Fruit fly (Drosophila melanogaster) whole organism, prepupa: Measurements from ENCODE around the gene ND-49L.

Experiments
- CG11294 ChIP-seq: fragments of 200-800 bp; sonication (Bioruptor generic); IDR thresholded peaks from 2 replicates; pipeline ENCODE4 v1.3.6; 2022; ENCODE audit warnings: missing biosample characterization, missing genetic modification characterization
- CG11762 ChIP-seq: fragments of 200-800 bp; sonication (Bioruptor generic); optimal IDR thresholded peaks from 3 replicates; lab custom pipeline; 2016; ENCODE audit warnings: missing biosample characterization, missing genetic modification characterization; ENCODE audit not compliant: insufficient read depth
- CG16779 ChIP-seq: fragments of 200-800 bp; sonication (Bioruptor generic); optimal IDR thresholded peaks from 3 replicates; lab custom pipeline; 2017; ENCODE audit warnings: missing biosample characterization, mild to moderate bottlenecking, missing genetic modification characterization
- CG3032 ChIP-seq: fragments of 200-800 bp; optimal IDR thresholded peaks from 2 replicates; lab custom pipeline; 2019; ENCODE audit warnings: missing biosample characterization, mild to moderate bottlenecking, missing genetic modification characterization, moderate library complexity
- CG34406 ChIP-seq: fragments of 200-800 bp; sonication (Bioruptor generic); optimal IDR thresholded peaks from 3 replicates; lab custom pipeline; 2016; ENCODE audit warnings: missing biosample characterization, missing genetic modification characterization
- CG3919 ChIP-seq: fragments of 200-800 bp; sonication (Bioruptor generic); optimal IDR thresholded peaks from 3 replicates; lab custom pipeline; 2016; ENCODE audit warnings: missing biosample characterization, missing genetic modification characterization
- CG4318 ChIP-seq: fragments of 200-800 bp; sonication (Bioruptor generic); optimal IDR thresholded peaks from 3 replicates; lab custom pipeline; 2017; ENCODE audit warnings: missing biosample characterization, mild to moderate bottlenecking, missing genetic modification characterization
- CG6163 ChIP-seq: fragments of 200-800 bp; sonication (Bioruptor generic); IDR thresholded peaks from 3 replicates; pipeline ENCODE4 v1.3.6; 2022; ENCODE audit warnings: missing biosample characterization, missing genetic modification characterization
- CG6276 ChIP-seq: fragments of 200-800 bp; sonication (Bioruptor generic); optimal IDR thresholded peaks from 2 replicates; lab custom pipeline; 2017; ENCODE audit warnings: missing biosample characterization, mild to moderate bottlenecking, missing genetic modification characterization
- CG6792 ChIP-seq: fragments of 200-800 bp; sonication (Bioruptor generic); optimal IDR thresholded peaks from 3 replicates; lab custom pipeline; 2016; ENCODE audit warnings: missing biosample characterization, missing genetic modification characterization
- CG6808 ChIP-seq: fragments of 200-800 bp; sonication (Bioruptor generic); optimal IDR thresholded peaks from 3 replicates; lab custom pipeline; 2017; ENCODE audit warnings: missing biosample characterization, missing genetic modification characterization, mild to moderate bottlenecking, moderate library complexity, missing genetic modification reagents
- CG7368 ChIP-seq: fragments of 200-800 bp; sonication (Bioruptor generic); optimal IDR thresholded peaks from 3 replicates; lab custom pipeline; 2016; ENCODE audit warnings: missing biosample characterization, missing genetic modification characterization
- CG8119 ChIP-seq: fragments of 200-800 bp; sonication (Bioruptor generic); IDR thresholded peaks from 3 replicates; pipeline ENCODE4 v1.3.6; 2022; ENCODE audit warnings: missing biosample characterization, missing genetic modification characterization
- CG8319 ChIP-seq: fragments of 200-800 bp; sonication (Bioruptor generic); optimal IDR thresholded peaks from 3 replicates; lab custom pipeline; 2016; ENCODE audit warnings: missing biosample characterization, missing genetic modification characterization
- CG8632 ChIP-seq: fragments of 200-800 bp; sonication (Bioruptor generic); optimal IDR thresholded peaks from 3 replicates; lab custom pipeline; 2016; ENCODE audit warnings: missing biosample characterization, missing genetic modification characterization
- Eip75B ChIP-seq: fragments of 200-800 bp; sonication (Bioruptor generic); optimal IDR thresholded peaks from 3 replicates; lab custom pipeline; 2016; ENCODE audit warnings: missing biosample characterization, missing genetic modification characterization
- Eip78C ChIP-seq: fragments of 200-800 bp; sonication (Bioruptor generic); peaks from one replicate; lab custom pipeline; 2016; ENCODE audit warnings: missing biosample characterization, missing genetic modification characterization
- Eip93F ChIP-seq: fragments of 200-800 bp; sonication (Bioruptor generic); optimal IDR thresholded peaks from 2 replicates; lab custom pipeline; 2016; ENCODE audit warnings: missing biosample characterization, mild to moderate bottlenecking, missing genetic modification characterization
- Ets21C ChIP-seq: fragments of 200-800 bp; sonication (Bioruptor generic); optimal IDR thresholded peaks from 3 replicates; lab custom pipeline; 2016; ENCODE audit warnings: missing biosample characterization, missing genetic modification characterization
- Gug ChIP-seq: fragments of 200-800 bp; sonication (Bioruptor generic); IDR thresholded peaks from 2 replicates; pipeline ENCODE4 v1.3.6; 2022; ENCODE audit warnings: missing biosample characterization, missing genetic modification characterization
- Hr38 ChIP-seq: sonication (Bioruptor generic); optimal IDR thresholded peaks from 2 replicates; lab custom pipeline; 2016; ENCODE audit warnings: missing biosample characterization, missing genetic modification characterization
- Hr39 ChIP-seq: fragments of 200-800 bp; sonication (Bioruptor generic); optimal IDR thresholded peaks from 2 replicates; lab custom pipeline; 2016; ENCODE audit warnings: missing biosample characterization, missing genetic modification characterization
- Hr4 ChIP-seq: fragments of 200-800 bp; sonication (Bioruptor generic); optimal IDR thresholded peaks from 3 replicates; lab custom pipeline; 2016; ENCODE audit warnings: missing biosample characterization, missing genetic modification characterization
- Met ChIP-seq: fragments of 200-800 bp; sonication (Bioruptor generic); optimal IDR thresholded peaks from 3 replicates; lab custom pipeline; 2016; ENCODE audit warnings: missing biosample characterization, missing genetic modification characterization
- OdsH ChIP-seq: fragments of 200-800 bp; sonication (Bioruptor generic); optimal IDR thresholded peaks from 3 replicates; lab custom pipeline; 2016; ENCODE audit warnings: missing biosample characterization, missing genetic modification characterization
- Smox ChIP-seq: fragments of 200-800 bp; sonication (Bioruptor generic); optimal IDR thresholded peaks from 3 replicates; lab custom pipeline; 2016; ENCODE audit warnings: missing biosample characterization, missing genetic modification characterization
- Sox15 ChIP-seq: fragments of 200-800 bp; sonication (Bioruptor generic); optimal IDR thresholded peaks from 3 replicates; lab custom pipeline; 2016; ENCODE audit warnings: missing biosample characterization, missing genetic modification characterization
- achi ChIP-seq: fragments of 200-800 bp; sonication (Bioruptor generic); optimal IDR thresholded peaks from 3 replicates; lab custom pipeline; 2016; ENCODE audit warnings: missing biosample characterization, missing genetic modification characterization
- acj6 ChIP-seq: fragments of 200-800 bp; sonication (Bioruptor generic); optimal IDR thresholded peaks from 3 replicates; lab custom pipeline; 2016; ENCODE audit warnings: missing biosample characterization, missing genetic modification characterization
- cyc ChIP-seq: fragments of 200-800 bp; sonication (Bioruptor generic); optimal IDR thresholded peaks from 3 replicates; lab custom pipeline; 2016; ENCODE audit warnings: missing biosample characterization, missing genetic modification characterization
- dac ChIP-seq: fragments of 200-800 bp; sonication (Bioruptor generic); optimal IDR thresholded peaks from 2 replicates; lab custom pipeline; 2017; ENCODE audit warnings: missing biosample characterization, mild to moderate bottlenecking, missing genetic modification characterization
- dsx ChIP-seq: fragments of 200-800 bp; optimal IDR thresholded peaks from 3 replicates; lab custom pipeline; 2019; ENCODE audit warnings: missing biosample characterization, mild to moderate bottlenecking, missing genetic modification characterization, moderate library complexity; ENCODE audit not compliant: poor library complexity, severe bottlenecking
- eg ChIP-seq: fragments of 200-800 bp; sonication (Bioruptor generic); IDR thresholded peaks from 3 replicates; pipeline ENCODE4 v1.3.6; 2022; ENCODE audit warnings: missing biosample characterization, missing genetic modification characterization
- esn ChIP-seq: fragments of 200-800 bp; sonication (Bioruptor generic); optimal IDR thresholded peaks from 2 replicates; lab custom pipeline; 2016; ENCODE audit warnings: missing biosample characterization, mild to moderate bottlenecking, missing genetic modification characterization, moderate library complexity
- fd59A ChIP-seq: fragments of 200-800 bp; sonication (Bioruptor generic); optimal IDR thresholded peaks from 2 replicates; lab custom pipeline; 2017; ENCODE audit warnings: missing biosample characterization, mild to moderate bottlenecking, missing genetic modification characterization, missing genetic modification reagents
- fd85E ChIP-seq: fragments of 200-800 bp; sonication (Bioruptor generic); optimal IDR thresholded peaks from 3 replicates; lab custom pipeline; 2016; ENCODE audit warnings: missing biosample characterization, missing genetic modification characterization
- fkh ChIP-seq: fragments of 200-800 bp; sonication (Bioruptor generic); optimal IDR thresholded peaks from 3 replicates; lab custom pipeline; 2017; ENCODE audit warnings: missing biosample characterization, mild to moderate bottlenecking, missing genetic modification characterization, moderate library complexity
- lz ChIP-seq: fragments of 200-800 bp; sonication (Bioruptor generic); optimal IDR thresholded peaks from 3 replicates; lab custom pipeline; 2016; ENCODE audit warnings: missing biosample characterization, missing genetic modification characterization
- net ChIP-seq: fragments of 200-800 bp; sonication (Bioruptor generic); optimal IDR thresholded peaks from 3 replicates; lab custom pipeline; 2016; ENCODE audit warnings: missing biosample characterization, missing genetic modification characterization
- pdm3 ChIP-seq: fragments of 200-800 bp; sonication (Bioruptor generic); optimal IDR thresholded peaks from 3 replicates; lab custom pipeline; 2016; ENCODE audit warnings: missing biosample characterization, missing genetic modification characterization
- salr ChIP-seq, 2 experiments: fragments of 200-800 bp; sonication (Bioruptor generic); optimal IDR thresholded peaks; 3 replicates each; lab custom pipeline; 2016 to 2018; ENCODE audit warnings: missing biosample characterization in 2 of 2, missing genetic modification characterization in 2 of 2, mild to moderate bottlenecking in 1 of 2
- ss ChIP-seq, 2 experiments: fragments of 200-800 bp; sonication (Bioruptor generic); optimal IDR thresholded peaks; 2 replicates in 1 of 2; 3 replicates in 1 of 2; lab custom pipeline; 2017 to 2018; ENCODE audit warnings: mild to moderate bottlenecking in 2 of 2, missing biosample characterization in 2 of 2, missing genetic modification characterization in 2 of 2, moderate library complexity in 1 of 2
- svp ChIP-seq: fragments of 200-800 bp; sonication (Bioruptor generic); peaks from one replicate; lab custom pipeline; 2016; ENCODE audit warnings: missing biosample characterization, missing genetic modification characterization
- topi ChIP-seq: fragments of 200-800 bp; sonication (Bioruptor generic); optimal IDR thresholded peaks from 3 replicates; lab custom pipeline; 2016; ENCODE audit warnings: missing biosample characterization, missing genetic modification characterization
- vri ChIP-seq: fragments of 200-800 bp; sonication (Bioruptor generic); optimal IDR thresholded peaks from 3 replicates; lab custom pipeline; 2016; ENCODE audit warnings: missing biosample characterization, mild to moderate bottlenecking, missing genetic modification characterization

ND-49L gene

DNA sequence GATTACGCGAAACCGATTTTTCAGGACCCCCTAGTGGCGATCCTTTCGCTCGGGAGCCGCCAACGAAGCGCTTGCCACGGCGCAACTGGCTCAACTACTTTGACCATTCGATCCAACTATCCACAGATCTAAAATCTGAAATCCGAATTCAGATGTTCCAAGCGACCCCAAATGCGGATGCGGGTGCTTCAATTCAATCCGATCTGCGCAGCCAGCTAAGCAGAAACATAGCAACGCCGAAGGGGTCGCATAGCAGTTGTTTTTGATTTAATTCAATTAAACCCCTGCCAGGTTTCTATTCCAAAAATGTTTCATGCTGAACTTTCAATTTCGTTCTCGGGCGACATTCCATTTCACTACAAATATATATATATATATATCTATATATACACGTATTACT, 24.6 kb downstream of the ND-49L start, which contains the start of gene alrm:
Gene alrm, minus strand, starts transcription at position 101 of the 400 bp plus-strand sequence.
- no peak for TF ChIP-seq CG3919 (GFP tag; lab: Kevin White, UChicago)
- no peak for TF ChIP-seq Eip78C (GFP tag; lab: Kevin White, UChicago)
- no peak for TF ChIP-seq Eip93F (GFP tag; lab: Kevin White, UChicago)
- TF ChIP-seq CG7368 = no peak
- no peak for TF ChIP-seq Eip75B (GFP tag; lab: Kevin White, UChicago)
- TF ChIP-seq CG11294 = no peak
- TF ChIP-seq achi (GFP tag; lab: Kevin White, UChicago) = no peak
- no peak for TF ChIP-seq CG4318
- TF ChIP-seq fd85E = no peak
- TF ChIP-seq CG8119 (GFP tag; lab: Robert Waterston, UW) = no peak
- no peak for TF ChIP-seq fd59A (GFP tag; lab: Kevin White, UChicago)
- no peak for TF ChIP-seq Smox
- TF ChIP-seq cyc (GFP tag; lab: Kevin White, UChicago) = no peak
- TF ChIP-seq CG3032 (tag; lab: Kevin White, UChicago) = no peak

- TF ChIP-seq svp = no peak
- TF ChIP-seq CG34406 = no peak
- no peak for TF ChIP-seq CG6276 (GFP tag; lab: Kevin White, UChicago)
- no peak for TF ChIP-seq dac
- TF ChIP-seq Hr39 = no peak
- TF ChIP-seq vri (GFP tag; lab: Kevin White, UChicago) = no peak
- TF ChIP-seq Sox15 (GFP tag; lab: Kevin White, UChicago) = no peak
Measured at dm6 chr3R:25383400-25383799, 25.3 kb downstream of the ND-49L start, which contains the start of gene CG31437. Gene CG31437 (plus strand): TSS chr3R:25383700.

- TF ChIP-seq Hr38 (GFP tag; lab: Kevin White, UChicago) = no peak
- TF ChIP-seq Met (GFP tag; lab: Kevin White, UChicago) = no peak
- no peak for TF ChIP-seq net (GFP tag; lab: Kevin White, UChicago)
- TF ChIP-seq fd59A (GFP tag; lab: Kevin White, UChicago) = no peak
- TF ChIP-seq eg (GFP tag; lab: Robert Waterston, UW) = no peak
- TF ChIP-seq CG4318 = no peak
- no peak for TF ChIP-seq vri (GFP tag; lab: Kevin White, UChicago)
Measured at dm6 chr3R:25384206-25384605, 26.1 kb downstream of the ND-49L start.

dm6 chr3R:25388522-25388921, 30.4 kb downstream of the ND-49L start:
- TF ChIP-seq acj6 (GFP tag; lab: Kevin White, UChicago) (peak; percentile 24), CG8632 (peak; percentile 27), Hr4 (GFP tag; lab: Kevin White, UChicago) (no peak), salr (GFP tag; optimal IDR thresholded peaks at IDR 0.05; lab: Kevin White, UChicago) (no peak), CG8119 (GFP tag; lab: Robert Waterston, UW) (no peak), achi (GFP tag; lab: Kevin White, UChicago) (peak; percentile 20), Sox15 (GFP tag; lab: Kevin White, UChicago) (no peak), lz (GFP tag; lab: Kevin White, UChicago) (no peak), topi (no peak), CG8319 (GFP tag; lab: Kevin White, UChicago) (no peak), CG3032 (tag; lab: Kevin White, UChicago) (no peak), dsx (GFP tag; lab: Kevin White, UChicago) (no peak), Met (GFP tag; lab: Kevin White, UChicago) (no peak), dac (no peak), Gug (peak; percentile 54), svp (no peak), Eip93F (GFP tag; lab: Kevin White, UChicago) (no peak), CG6163 (GFP tag; lab: Robert Waterston, UW) (0 out of 3 replicates have a peak, but pooled peaks have one; percentile 31), Ets21C (GFP tag; lab: Kevin White, UChicago) (no peak), CG4318 (no peak), Smox (no peak), CG16779 (tag; lab: Kevin White, UChicago) (no peak), Eip78C (GFP tag; lab: Kevin White, UChicago) (no peak), OdsH (GFP tag; lab: Kevin White, UChicago) (peak; percentile 22), CG11762 (GFP tag; lab: Kevin White, UChicago) (no peak), esn (no peak), pdm3 (GFP tag; lab: Kevin White, UChicago) (no peak), fd59A (GFP tag; lab: Kevin White, UChicago) (no peak), ss (GFP tag; optimal IDR thresholded peaks at IDR 0.05; lab: Kevin White, UChicago) (no peak), CG6792 (GFP tag; lab: Kevin White, UChicago) (no peak), fkh (GFP tag; lab: Kevin White, UChicago) (no peak), Hr39 (no peak), CG6808 (GFP tag; lab: Kevin White, UChicago) (no peak), CG3919 (GFP tag; lab: Kevin White, UChicago) (peak; percentile 29)
